Fruit fly (Drosophila melanogaster): ENCODE results near the gene CG33965.

Gene CG33965

dm6 chr3L:1247627-1248295 lies 15.1 kb downstream of the CG33965 start, which contains the start of the genes Psf1 and Sac1 (continued):
- TF ChIP-seq E2f1 (GFP tag; IDR thresholded peaks at IDR 0.05) (peak; percentile 62), gfzf (GFP tag; optimal IDR thresholded peaks at IDR 0.05) (peak; percentile 56), bcd (GFP tag; optimal IDR thresholded peaks at IDR 0.05) (peak; percentile 44), pnt (GFP tag; optimal IDR thresholded peaks at IDR 0.05) (peak; percentile 7), CG14014 (GFP tag; IDR thresholded peaks at IDR 0.05) (no peak), CG6683 (GFP tag; optimal IDR thresholded peaks at IDR 0.05) (no peak), unc-4 (GFP tag; IDR thresholded peaks at IDR 0.05; ENCODE audit: partially characterized antibody) (peak; percentile 89), hbn (GFP tag; IDR thresholded peaks at IDR 0.05; ENCODE audit: partially characterized antibody) (peak; percentile 73), D (optimal IDR thresholded peaks at IDR 0.05) (peak; percentile 5), D (GFP tag; optimal IDR thresholded peaks at IDR 0.05) (no peak), chif (GFP tag; optimal IDR thresholded peaks at IDR 0.05) (peak; percentile 49 to 63), sd (tag; optimal IDR thresholded peaks at IDR 0.05) (no peak), ind (GFP tag; optimal IDR thresholded peaks at IDR 0.05) (peak; percentile 55), Tbp (GFP tag; optimal IDR thresholded peaks at IDR 0.05) (no peak), Atf-2 (GFP tag; optimal IDR thresholded peaks at IDR 0.05) (peak; percentile 28), kay (GFP tag; optimal IDR thresholded peaks at IDR 0.05) (no peak), CG11723 (GFP tag; optimal IDR thresholded peaks at IDR 0.05) (no peak), CG7839 (tag; optimal IDR thresholded peaks at IDR 0.05) (peak; percentile 36), CG17829 (tag; optimal IDR thresholded peaks at IDR 0.05) (peak; percentile 62), az2 (GFP tag; optimal IDR thresholded peaks at IDR 0.05) (no peak), lilli (GFP tag; optimal IDR thresholded peaks at IDR 0.05) (peak; percentile 76), NfI (GFP tag; optimal IDR thresholded peaks at IDR 0.05) (peak; percentile 53), bab2 (GFP tag; optimal IDR thresholded peaks at IDR 0.05) (peak; percentile 73), sisA (GFP tag; IDR thresholded peaks at IDR 0.05) (peak; percentile 58), shn (GFP tag; optimal IDR thresholded peaks at IDR 0.05) (peak; percentile 62), Ssrp (tag; optimal IDR thresholded peaks at IDR 0.05) (peak; percentile 13), ranshi (GFP tag; IDR thresholded peaks at IDR 0.05) (no peak), Sry-β (GFP tag; optimal IDR thresholded peaks at IDR 0.05) (peak; percentile 81), CG16813 (GFP tag; IDR thresholded peaks at IDR 0.05; ENCODE audit: partially characterized antibody) (peak; percentile 91), Dek (tag; optimal IDR thresholded peaks at IDR 0.05) (peak; percentile 10), gsb-n (tag; optimal IDR thresholded peaks at IDR 0.05) (no peak), CG10267 (tag; optimal IDR thresholded peaks at IDR 0.05) (peak; percentile 65), cwo (GFP tag; optimal IDR thresholded peaks at IDR 0.05) (no peak), CG16815 (GFP tag; optimal IDR thresholded peaks at IDR 0.05) (peak; percentile 5), HLH4C (GFP tag; IDR thresholded peaks at IDR 0.05; ENCODE audit: partially characterized antibody) (peak; percentile 72), CG13424 (tag; optimal IDR thresholded peaks at IDR 0.05) (peak; percentile 57), CG9215 (GFP tag; IDR thresholded peaks at IDR 0.05) (peak; percentile 51), nau (GFP tag; optimal IDR thresholded peaks at IDR 0.05) (no peak), pan (optimal IDR thresholded peaks at IDR 0.05) (no peak), pan (GFP tag; optimal IDR thresholded peaks at IDR 0.05 in 1 of 2, IDR thresholded peaks at IDR 0.05 in 1 of 2) (peak in 1 of 2 experiments; percentile 13), pho (GFP tag; optimal IDR thresholded peaks at IDR 0.05) (peak; percentile 57), scrt (GFP tag; optimal IDR thresholded peaks at IDR 0.05) (no peak), CG9876 (GFP tag; optimal IDR thresholded peaks at IDR 0.05) (peak; percentile 24), CG2129 (GFP tag; IDR thresholded peaks at IDR 0.05; ENCODE audit: partially characterized antibody) (peak; percentile 80), Ets65A (GFP tag) (peak; percentile 96), CG1603 (tag; optimal IDR thresholded peaks at IDR 0.05) (peak; percentile 71), MESR4 (GFP tag; optimal IDR thresholded peaks at IDR 0.05) (peak; percentile 90), sr (GFP tag; IDR thresholded peaks at IDR 0.05) (no peak), HHEX (GFP tag; optimal IDR thresholded peaks at IDR 0.05) (no peak), CG4820 (GFP tag; optimal IDR thresholded peaks at IDR 0.05) (peak; percentile 36)
